Worm (Caenorhabditis elegans) whole organism, L1 larva: ENCODE data around the gene F40F8.5.
"Not testable (repeated sequence)": the region's sequence is repeated elsewhere in the genome, so short reads cannot be mapped to it uniquely, and the experiment has no call there.

Source experiments
- C16A3.4 ChIP-seq: fragments of 150-350 bp; optimal IDR thresholded peaks from 2 replicates; lab custom pipeline; 2014; ENCODE audit warnings: missing biosample characterization, missing genetic modification characterization
- F16B12.6 ChIP-seq: fragments of 150-350 bp; optimal IDR thresholded peaks from 2 replicates; lab custom pipeline; 2014; ENCODE audit warnings: missing biosample characterization, missing genetic modification characterization
- Y116A8C.19 ChIP-seq: sonication (generic microtip); optimal IDR thresholded peaks from 2 replicates; lab custom pipeline; 2016; ENCODE audit warnings: missing compliant biosample characterization, missing genetic modification characterization, borderline replicate concordance
- alr-1 ChIP-seq: fragments of 200-800 bp; sonication (Bioruptor generic); optimal IDR thresholded peaks from 2 replicates; lab custom pipeline; 2018; ENCODE audit warnings: borderline replicate concordance, mild to moderate bottlenecking, missing genetic modification characterization, missing compliant biosample characterization
- blmp-1 ChIP-seq: fragments of 150-350 bp; optimal IDR thresholded peaks from 2 replicates; lab custom pipeline; 2014; ENCODE audit warnings: missing biosample characterization, missing genetic modification characterization
- ceh-90 ChIP-seq: sonication (generic microtip); optimal IDR thresholded peaks from 2 replicates; lab custom pipeline; 2016; ENCODE audit warnings: missing genetic modification characterization, missing compliant biosample characterization
- dpl-1 ChIP-seq, 3 experiments: fragments of 150-350 bp in 2 of 3; sonication (generic microtip) in 1 of 3; optimal IDR thresholded peaks; 2 replicates each; lab custom pipeline; 2014 to 2017; ENCODE audit warnings: missing biosample characterization in 3 of 3, missing genetic modification characterization in 3 of 3, missing genetic modification reagents in 3 of 3
- dsc-1 ChIP-seq: sonication (generic microtip); optimal IDR thresholded peaks from 2 replicates; lab custom pipeline; 2016; ENCODE audit warnings: mild to moderate bottlenecking, missing genetic modification characterization, missing compliant biosample characterization
- efl-1 ChIP-seq, 4 experiments: fragments of 150-350 bp; optimal IDR thresholded peaks in 3 of 4; peaks in 1 of 4; 1 replicate in 1 of 4; 2 replicates in 3 of 4; lab custom pipeline; 2014; ENCODE audit warnings: missing biosample characterization in 2 of 4, missing genetic modification characterization in 2 of 4, missing genetic modification reagents in 2 of 4
- elt-3 ChIP-seq, 6 experiments: fragments of 150-350 bp in 1 of 6; sonication (generic microtip); optimal IDR thresholded peaks; 2 replicates each; lab custom pipeline; 2017 to 2018; ENCODE audit warnings: missing biosample characterization in 6 of 6, missing genetic modification characterization in 6 of 6, inconsistent platforms in 1 of 6
- fkh-10 ChIP-seq: sonication (generic microtip); optimal IDR thresholded peaks from 2 replicates; lab custom pipeline; 2017; ENCODE audit warnings: missing biosample characterization, missing genetic modification reagents, missing genetic modification characterization
- fkh-8 ChIP-seq: sonication (generic microtip); optimal IDR thresholded peaks from 2 replicates; lab custom pipeline; 2016; ENCODE audit warnings: mild to moderate bottlenecking, missing genetic modification characterization, missing compliant biosample characterization
- hlh-17 ChIP-seq: fragments of 200-800 bp; sonication (Bioruptor generic); optimal IDR thresholded peaks from 2 replicates; lab custom pipeline; 2018; ENCODE audit warnings: missing genetic modification characterization, mild to moderate bottlenecking, missing compliant biosample characterization, moderate library complexity, borderline replicate concordance
- irx-1 ChIP-seq: sonication (generic microtip); optimal IDR thresholded peaks from 2 replicates; lab custom pipeline; 2016; ENCODE audit warnings: missing genetic modification characterization, missing compliant biosample characterization
- isw-1 ChIP-seq: fragments of 200-800 bp; sonication (Bioruptor generic); IDR thresholded peaks from 2 replicates; pipeline ENCODE4 v1.3.6; 2022; ENCODE audit warnings: missing genetic modification characterization, missing compliant biosample characterization
- lin-13 ChIP-seq: fragments of 150-350 bp; optimal IDR thresholded peaks from 2 replicates; lab custom pipeline; 2014; ENCODE audit warnings: missing biosample characterization, missing genetic modification reagents, missing genetic modification characterization
- lir-3 ChIP-seq: sonication (generic microtip); optimal IDR thresholded peaks from 2 replicates; lab custom pipeline; 2016; ENCODE audit warnings: mild to moderate bottlenecking, missing genetic modification characterization, moderate library complexity, missing compliant biosample characterization; ENCODE audit not compliant: poor library complexity
- lsy-2 ChIP-seq, 2 experiments: fragments of 150-350 bp; optimal IDR thresholded peaks; 2 replicates each; lab custom pipeline; 2014; ENCODE audit warnings: missing biosample characterization in 2 of 2, missing genetic modification characterization in 2 of 2
- mdl-1 ChIP-seq, 2 experiments: fragments of 150-350 bp; optimal IDR thresholded peaks; 2 replicates each; lab custom pipeline; 2014 to 2017; ENCODE audit warnings: missing biosample characterization in 2 of 2, missing genetic modification characterization in 2 of 2, inconsistent platforms in 1 of 2
- mep-1 ChIP-seq: fragments of 150-350 bp; optimal IDR thresholded peaks from 2 replicates; lab custom pipeline; 2014; ENCODE audit warnings: missing biosample characterization, missing genetic modification characterization
- nhr-11 ChIP-seq: fragments of 150-350 bp; optimal IDR thresholded peaks from 2 replicates; lab custom pipeline; 2014; ENCODE audit warnings: missing biosample characterization, missing genetic modification characterization
- nhr-237 ChIP-seq: fragments of 150-350 bp; optimal IDR thresholded peaks from 2 replicates; lab custom pipeline; 2014; ENCODE audit warnings: missing biosample characterization, missing genetic modification characterization
- nhr-47 ChIP-seq: sonication (generic microtip); optimal IDR thresholded peaks from 2 replicates; lab custom pipeline; 2016; ENCODE audit warnings: mild to moderate bottlenecking, missing genetic modification characterization, moderate library complexity, missing compliant biosample characterization
- nhr-71 ChIP-seq: sonication (generic microtip); optimal IDR thresholded peaks from 2 replicates; lab custom pipeline; 2016; ENCODE audit warnings: mild to moderate bottlenecking, missing genetic modification characterization, moderate library complexity, missing compliant biosample characterization
- nhr-76 ChIP-seq: sonication (generic microtip); optimal IDR thresholded peaks from 2 replicates; lab custom pipeline; 2017; ENCODE audit warnings: missing biosample characterization, missing genetic modification characterization
- nhr-77 ChIP-seq: fragments of 150-350 bp; optimal IDR thresholded peaks from 2 replicates; lab custom pipeline; 2014; ENCODE audit warnings: missing biosample characterization, missing genetic modification characterization
- nhr-90 ChIP-seq: sonication (generic microtip); optimal IDR thresholded peaks from 2 replicates; lab custom pipeline; 2016; ENCODE audit warnings: mild to moderate bottlenecking, missing genetic modification characterization, missing compliant biosample characterization; ENCODE audit not compliant: poor library complexity
- pqm-1 ChIP-seq: sonication (generic microtip); optimal IDR thresholded peaks from 3 replicates; lab custom pipeline; 2017; ENCODE audit warnings: missing biosample characterization, missing genetic modification characterization
- rnt-1 ChIP-seq: sonication (generic microtip); optimal IDR thresholded peaks from 2 replicates; lab custom pipeline; 2016; ENCODE audit warnings: mild to moderate bottlenecking, missing genetic modification characterization, moderate library complexity, missing compliant biosample characterization
- skn-1 ChIP-seq: fragments of 150-350 bp; optimal IDR thresholded peaks from 2 replicates; lab custom pipeline; 2014; ENCODE audit warnings: missing biosample characterization, missing genetic modification characterization
- snpc-4 ChIP-seq: fragments of 150-350 bp; optimal IDR thresholded peaks from 2 replicates; lab custom pipeline; 2014; ENCODE audit warnings: missing biosample characterization, missing genetic modification characterization
- sox-4 ChIP-seq: sonication (generic microtip); optimal IDR thresholded peaks from 2 replicates; lab custom pipeline; 2016; ENCODE audit warnings: missing genetic modification characterization, missing compliant biosample characterization
- sup-37 ChIP-seq: fragments of 200-800 bp; sonication (Bioruptor generic); optimal IDR thresholded peaks from 2 replicates; lab custom pipeline; 2018; ENCODE audit warnings: mild to moderate bottlenecking, missing genetic modification characterization, missing compliant biosample characterization
- tbx-2 ChIP-seq: sonication (generic microtip); optimal IDR thresholded peaks from 2 replicates; lab custom pipeline; 2016; ENCODE audit warnings: missing genetic modification characterization, missing compliant biosample characterization
- zag-1 ChIP-seq: fragments of 150-350 bp; optimal IDR thresholded peaks from 2 replicates; lab custom pipeline; 2014; ENCODE audit warnings: missing biosample characterization, missing genetic modification characterization
- zip-4 ChIP-seq: fragments of 200-800 bp; sonication (Bioruptor generic); optimal IDR thresholded peaks from 2 replicates; lab custom pipeline; 2018; ENCODE audit warnings: mild to moderate bottlenecking, missing genetic modification characterization, moderate library complexity, missing compliant biosample characterization

Gene F40F8.5

ce11 chrII:11126312-11127000, 8.3 kb downstream of the F40F8.5 start, which contains the start of the genes rps-9 and lsm-1 (continued):
- TF ChIP-seq lin-13 (GFP tag; lab: Kevin White, UChicago), result peak; percentile 58
- no peak for TF ChIP-seq sup-37 (GFP tag; lab: Kevin White, UChicago)
- TF ChIP-seq skn-1, result peak; percentile 86
- peak; percentile 94 to 98 for TF ChIP-seq lsy-2 (tag; optimal IDR thresholded peaks at IDR 0.05; lab: Kevin White, UChicago)
- TF ChIP-seq nhr-71, result peak; percentile 75
- TF ChIP-seq nhr-90 (tag; lab: Kevin White, UChicago), result peak; percentile 29
- no peak for TF ChIP-seq nhr-76 (tag; lab: Kevin White, UChicago)
- TF ChIP-seq nhr-11 (tag; lab: Kevin White, UChicago), result no peak
- peak; percentile 75 for TF ChIP-seq rnt-1 (tag; lab: Kevin White, UChicago)
- TF ChIP-seq mep-1 (tag; lab: Kevin White, UChicago), result peak; percentile 71
- peak; percentile 26 for TF ChIP-seq lir-3 (tag; lab: Kevin White, UChicago)
- peak; percentile 65 for TF ChIP-seq nhr-47 (tag; lab: Kevin White, UChicago)
- TF ChIP-seq dpl-1 (GFP tag; optimal IDR thresholded peaks at IDR 0.05; lab: Kevin White, UChicago), result peak; percentile 70 to 78 (median 74)
- TF ChIP-seq fkh-10 (GFP tag; lab: Kevin White, UChicago), result no peak
- peak; percentile 38 for TF ChIP-seq dsc-1 (tag; lab: Kevin White, UChicago)
- TF ChIP-seq nhr-77 (tag; lab: Kevin White, UChicago), result peak; percentile 58
- TF ChIP-seq C16A3.4 (tag; lab: Kevin White, UChicago), result peak; percentile 75
- peak; percentile 46 for TF ChIP-seq F16B12.6 (tag; lab: Kevin White, UChicago)
- TF ChIP-seq mdl-1 (tag; optimal IDR thresholded peaks at IDR 0.05; lab: Kevin White, UChicago), result peak in 1 of 2 experiments; percentile 8
- TF ChIP-seq sox-4 (tag; lab: Kevin White, UChicago), result no peak
- TF ChIP-seq Y116A8C.19 (tag; lab: Kevin White, UChicago), result no peak
- peak; percentile 48 for TF ChIP-seq tbx-2 (tag; lab: Kevin White, UChicago)
- TF ChIP-seq zip-4 (GFP tag; lab: Kevin White, UChicago), result no peak
- TF ChIP-seq zag-1, result no peak
- no peak for TF ChIP-seq pqm-1 (tag; lab: Kevin White, UChicago)
- peak; percentile 45 for TF ChIP-seq fkh-8 (tag; lab: Kevin White, UChicago)
- no peak for TF ChIP-seq irx-1 (tag; lab: Kevin White, UChicago)
- no peak for TF ChIP-seq alr-1 (tag; lab: Kevin White, UChicago)
- peak; percentile 38 for TF ChIP-seq snpc-4 (tag; lab: Kevin White, UChicago)
- TF ChIP-seq nhr-237 (tag; lab: Kevin White, UChicago), result peak; percentile 52
- peak; percentile 45 for TF ChIP-seq blmp-1 (tag; lab: Kevin White, UChicago)
- TF ChIP-seq hlh-17, result no peak
- peak; percentile 76 for TF ChIP-seq isw-1 (GFP tag; lab: Robert Waterston, UW)

ce11 chrII:11125059-11125594, 9.6 kb downstream of the F40F8.5 start:
- no peak for TF ChIP-seq fkh-10 (GFP tag; lab: Kevin White, UChicago)
- TF ChIP-seq efl-1 (optimal IDR thresholded peaks at IDR 0.05; lab: Kevin White, UChicago), result no peak
- peak in 1 of 2 experiments; percentile 25 for TF ChIP-seq efl-1 (GFP tag; optimal IDR thresholded peaks at IDR 0.05 in 1 of 2; lab: Kevin White, UChicago)
- TF ChIP-seq lsy-2 (tag; optimal IDR thresholded peaks at IDR 0.05; lab: Kevin White, UChicago), result peak in 1 of 2 experiments; percentile 49

ce11 chrII:11121800-11122199, 12.9 kb downstream of the F40F8.5 start, which contains the start of gene W10C6.2:
Gene W10C6.2 (minus strand): TSS chrII:11121900.
- not testable (repeated sequence) for TF ChIP-seq nhr-237 (tag; lab: Kevin White, UChicago); elt-3 (tag; optimal IDR thresholded peaks at IDR 0.05; lab: Kevin White, UChicago); ceh-90 (tag; lab: Kevin White, UChicago)
